Worm (Caenorhabditis elegans) whole organism, L4 larva: ENCODE results near the gene sgo-1.
A peak's percentile ranks its signal among the peaks of the same experiment; 100 is the strongest.

Experiments used
- D1046.2 ChIP-seq: fragments of 200-800 bp; sonication (Bioruptor generic); IDR thresholded peaks from 2 replicates; pipeline ENCODE4 v1.3.6; 2022; ENCODE audit warnings: missing genetic modification characterization, missing compliant biosample characterization
- F37D6.2 ChIP-seq: sonication (generic microtip); optimal IDR thresholded peaks from 2 replicates; lab custom pipeline; 2016; ENCODE audit warnings: mild to moderate bottlenecking, missing genetic modification characterization, missing compliant biosample characterization
- F49E8.2 ChIP-seq: sonication (generic microtip); optimal IDR thresholded peaks from 2 replicates; lab custom pipeline; 2016; ENCODE audit warnings: missing compliant biosample characterization, mild to moderate bottlenecking, missing genetic modification characterization, borderline replicate concordance
- T20F7.1 ChIP-seq: fragments of 200-800 bp; sonication (Bioruptor generic); optimal IDR thresholded peaks from 2 replicates; lab custom pipeline; 2018; ENCODE audit warnings: mild to moderate bottlenecking, missing genetic modification characterization, missing compliant biosample characterization
- Y5F2A.4 ChIP-seq: fragments of 200-800 bp; sonication (Bioruptor generic); optimal IDR thresholded peaks from 2 replicates; lab custom pipeline; 2018; ENCODE audit warnings: mild to moderate bottlenecking, missing genetic modification characterization, missing compliant biosample characterization
- ZK337.2 ChIP-seq: fragments of 200-800 bp; sonication (Bioruptor generic); IDR thresholded peaks from 2 replicates; pipeline ENCODE4 v1.3.6; 2022; ENCODE audit warnings: missing genetic modification reagents, missing genetic modification characterization, missing compliant biosample characterization
- aha-1 ChIP-seq: fragments of 150-350 bp; peaks from one replicate; lab custom pipeline; 2014; ENCODE audit warnings: missing biosample characterization, missing genetic modification characterization
- ceh-28 ChIP-seq: fragments of 150-350 bp; optimal IDR thresholded peaks from 2 replicates; lab custom pipeline; 2014; ENCODE audit warnings: missing biosample characterization, missing genetic modification reagents, missing genetic modification characterization
- ceh-44 ChIP-seq: fragments of 200-800 bp; sonication (Bioruptor generic); IDR thresholded peaks from 2 replicates; pipeline ENCODE4 v1.3.6; 2022; ENCODE audit warnings: missing genetic modification reagents, missing genetic modification characterization, missing compliant biosample characterization
- ceh-82 ChIP-seq: sonication (generic microtip); optimal IDR thresholded peaks from 2 replicates; lab custom pipeline; 2017; ENCODE audit warnings: missing biosample characterization, missing genetic modification characterization
- cey-2 ChIP-seq: sonication (generic microtip); optimal IDR thresholded peaks from 3 replicates; lab custom pipeline; 2017; ENCODE audit warnings: missing genetic modification characterization, mild to moderate bottlenecking, missing compliant biosample characterization, antibody characterized with exemption, borderline replicate concordance; ENCODE audit not compliant: insufficient read depth
- ctbp-1 ChIP-seq: fragments of 200-800 bp; sonication (Bioruptor generic); IDR thresholded peaks from 2 replicates; pipeline ENCODE4 v1.3.6; 2022; ENCODE audit warnings: missing genetic modification reagents, missing genetic modification characterization, missing compliant biosample characterization
- daf-16 ChIP-seq, 3 experiments: sonication (generic microtip); optimal IDR thresholded peaks; 2 replicates each; lab custom pipeline; 2016 to 2017; ENCODE audit warnings: missing genetic modification characterization in 3 of 3, missing genetic modification reagents in 3 of 3, mild to moderate bottlenecking in 2 of 3, missing compliant biosample characterization in 2 of 3, missing biosample characterization in 1 of 3, moderate library complexity in 1 of 3
- daf-19 ChIP-seq: fragments of 200-800 bp; sonication (Bioruptor generic); conservative IDR thresholded peaks from 2 replicates; pipeline ENCODE4 v1.3.6; 2022; ENCODE audit warnings: missing genetic modification characterization, missing compliant biosample characterization
- daf-8 ChIP-seq: fragments of 200-800 bp; sonication (Bioruptor generic); IDR thresholded peaks from 2 replicates; pipeline ENCODE4 v1.3.6; 2022; ENCODE audit warnings: missing genetic modification characterization, missing compliant biosample characterization
- dmd-8 ChIP-seq: fragments of 200-800 bp; sonication (Bioruptor generic); IDR thresholded peaks from 2 replicates; pipeline ENCODE4 v1.3.6; 2022; ENCODE audit warnings: missing genetic modification characterization, missing compliant biosample characterization
- dve-1 ChIP-seq: sonication (generic microtip); optimal IDR thresholded peaks from 2 replicates; lab custom pipeline; 2017; ENCODE audit warnings: antibody characterized with exemption, mild to moderate bottlenecking, missing genetic modification characterization, missing compliant biosample characterization; ENCODE audit not compliant: insufficient read depth
- egl-43 ChIP-seq: fragments of 200-800 bp; sonication (Bioruptor generic); IDR thresholded peaks from 2 replicates; pipeline ENCODE4 v1.3.6; 2022; ENCODE audit warnings: missing genetic modification reagents, missing genetic modification characterization, missing compliant biosample characterization
- fos-1 ChIP-seq: fragments of 150-350 bp; optimal IDR thresholded peaks from 2 replicates; lab custom pipeline; 2014; ENCODE audit warnings: missing biosample characterization, missing genetic modification characterization
- lim-7 ChIP-seq: fragments of 200-800 bp; sonication (Bioruptor generic); IDR thresholded peaks from 2 replicates; pipeline ENCODE4 v1.3.6; 2022; ENCODE audit warnings: missing genetic modification characterization, missing compliant biosample characterization
- lin-15B ChIP-seq: fragments of 150-350 bp; sonication (generic microtip); optimal IDR thresholded peaks from 3 replicates; lab custom pipeline; 2014; ENCODE audit warnings: missing biosample characterization, missing genetic modification characterization
- mep-1 ChIP-seq: fragments of 150-350 bp; sonication (generic microtip); optimal IDR thresholded peaks from 3 replicates; lab custom pipeline; 2014; ENCODE audit warnings: missing biosample characterization, missing genetic modification characterization
- mxl-2 ChIP-seq: fragments of 200-800 bp; sonication (Bioruptor generic); conservative IDR thresholded peaks from 2 replicates; pipeline ENCODE4 v1.3.6; 2022; ENCODE audit warnings: missing genetic modification reagents, missing genetic modification characterization, missing compliant biosample characterization
- mxl-3 ChIP-seq: fragments of 200-800 bp; sonication (Bioruptor generic); optimal IDR thresholded peaks from 2 replicates; lab custom pipeline; 2018; ENCODE audit warnings: mild to moderate bottlenecking, missing genetic modification characterization, missing compliant biosample characterization
- nhr-25 ChIP-seq: sonication (generic microtip); optimal IDR thresholded peaks from 2 replicates; lab custom pipeline; 2017; ENCODE audit warnings: missing genetic modification characterization, mild to moderate bottlenecking, missing compliant biosample characterization, antibody characterized with exemption, moderate library complexity, borderline replicate concordance; ENCODE audit not compliant: insufficient read depth
- nhr-28 ChIP-seq: fragments of 150-350 bp; optimal IDR thresholded peaks from 2 replicates; lab custom pipeline; 2014; ENCODE audit warnings: missing biosample characterization, missing genetic modification characterization
- snpc-1.2 ChIP-seq: fragments of 200-800 bp; sonication (Bioruptor generic); IDR thresholded peaks from 2 replicates; pipeline ENCODE4 v1.3.6; 2022; ENCODE audit warnings: missing genetic modification reagents, missing genetic modification characterization, missing compliant biosample characterization
- tra-1 ChIP-seq: fragments of 200-800 bp; sonication (Bioruptor generic); IDR thresholded peaks from 2 replicates; pipeline ENCODE4 v1.3.6; 2022; ENCODE audit warnings: missing genetic modification reagents, missing genetic modification characterization, missing compliant biosample characterization
- unc-62 ChIP-seq, 3 experiments: fragments of 150-350 bp in 1 of 3; sonication (generic microtip); optimal IDR thresholded peaks in 2 of 3; peaks in 1 of 3; 1 replicate in 1 of 3; 2 replicates in 2 of 3; lab custom pipeline; 2014 to 2017; ENCODE audit warnings: missing biosample characterization in 3 of 3, missing genetic modification characterization in 3 of 3, missing genetic modification reagents in 3 of 3, missing genotype in 1 of 3
- vab-7 ChIP-seq: fragments of 200-800 bp; sonication (Bioruptor generic); IDR thresholded peaks from 2 replicates; pipeline ENCODE4 v1.3.6; 2022; ENCODE audit warnings: missing genetic modification reagents, missing genetic modification characterization, missing compliant biosample characterization
- zfp-2 ChIP-seq: sonication (generic microtip); optimal IDR thresholded peaks from 2 replicates; lab custom pipeline; 2016; ENCODE audit warnings: mild to moderate bottlenecking, missing genetic modification characterization, missing compliant biosample characterization
- zfp-3 ChIP-seq: fragments of 200-800 bp; sonication (Bioruptor generic); conservative IDR thresholded peaks from 2 replicates; pipeline ENCODE4 v1.3.6; 2022; ENCODE audit warnings: missing genetic modification reagents, missing genetic modification characterization, missing compliant biosample characterization
- zip-2 ChIP-seq: fragments of 150-350 bp; optimal IDR thresholded peaks from 2 replicates; lab custom pipeline; 2014; ENCODE audit warnings: missing biosample characterization, missing genetic modification characterization
- ztf-7 ChIP-seq: fragments of 150-350 bp; optimal IDR thresholded peaks from 2 replicates; lab custom pipeline; 2014; ENCODE audit warnings: missing biosample characterization, missing genetic modification characterization

sgo-1 gene

ce11 chrIV:7812709-7813108 is 16.4 kb upstream of the sgo-1 start, which contains the start of gene zgpa-1:
zgpa-1 (minus strand) TSS chrIV:7812809.
- TF ChIP-seq daf-19 (GFP tag; lab: Robert Waterston, UW) (no peak), dve-1 (tag; lab: Kevin White, UChicago) (peak; percentile 2), aha-1 (peak; percentile 88)

ce11 chrIV:7808583-7808982 is 12.3 kb upstream of the sgo-1 start, which contains the start of gene C33H5.1:
C33H5.1 (plus strand) TSS chrIV:7808912.
- TF ChIP-seq T20F7.1 (GFP tag; lab: Kevin White, UChicago) (no peak), vab-7 (GFP tag; lab: Robert Waterston, UW) (no peak), aha-1 (peak; percentile 70)

DNA sequence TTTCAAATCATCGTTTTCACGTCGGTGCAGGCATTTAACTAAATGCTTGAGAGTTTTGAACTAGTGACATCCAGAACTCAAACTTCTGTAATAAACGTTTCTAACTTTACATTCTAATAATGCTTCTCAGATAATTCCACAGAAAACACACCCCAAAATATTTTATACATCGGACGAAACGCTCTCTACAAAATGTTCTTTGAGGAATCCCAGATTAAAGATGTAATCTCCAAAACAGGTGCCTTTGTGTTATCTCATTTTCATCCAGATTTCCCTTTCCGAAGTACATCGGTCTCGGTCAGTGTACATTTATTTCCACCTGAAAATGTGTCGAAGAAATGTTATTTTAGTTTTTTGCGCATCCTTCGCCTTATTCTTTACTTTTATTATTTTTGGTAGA is 8.5 kb upstream of the sgo-1 start, which contains the start of gene C33H5.2:
C33H5.2 (plus strand) TSS at position 301 of the 400 bp plus-strand sequence.
- TF ChIP-seq ceh-44: no peak
- TF ChIP-seq daf-8: no peak
- TF ChIP-seq mxl-3 (GFP tag; lab: Kevin White, UChicago): no peak
- TF ChIP-seq dmd-8 (GFP tag; lab: Robert Waterston, UW): no peak
- TF ChIP-seq fos-1 (tag; lab: Kevin White, UChicago): no peak
- TF ChIP-seq F37D6.2 (tag; lab: Kevin White, UChicago): no peak
- no peak for TF ChIP-seq zfp-3
- no peak for TF ChIP-seq ctbp-1 (GFP tag; lab: Robert Waterston, UW)
- no peak for TF ChIP-seq vab-7 (GFP tag; lab: Robert Waterston, UW)
- TF ChIP-seq lim-7 (GFP tag; lab: Robert Waterston, UW): no peak
- TF ChIP-seq cey-2 (tag; lab: Kevin White, UChicago): no peak
- no peak for TF ChIP-seq unc-62 (GFP tag; optimal IDR thresholded peaks at IDR 0.05 in 1 of 2; lab: Kevin White, UChicago)
- TF ChIP-seq unc-62 (tag; optimal IDR thresholded peaks at IDR 0.05; lab: Kevin White, UChicago): no peak

DNA sequence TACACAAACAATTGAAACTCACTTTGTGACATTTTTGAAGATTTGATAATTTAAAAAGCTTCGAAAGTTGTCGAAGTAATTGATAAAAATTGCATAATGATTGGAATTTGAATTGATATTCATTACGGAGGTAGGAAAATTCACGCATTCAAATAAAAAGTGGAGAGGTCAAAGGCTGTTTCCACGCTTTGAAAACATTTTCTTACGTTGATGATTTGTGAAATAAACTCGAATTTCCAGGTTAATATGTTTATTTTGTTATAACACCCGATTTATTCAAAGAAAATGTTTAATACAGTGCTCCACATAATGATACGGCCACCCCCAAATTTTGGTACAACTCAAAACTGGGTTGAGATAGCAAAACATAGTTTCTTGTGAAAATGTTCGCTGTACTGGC is 7.0 kb upstream of the sgo-1 start, which contains the start of gene C33H5.16:
C33H5.16 (minus strand) TSS at position 101 of the 400 bp plus-strand sequence.
- TF ChIP-seq nhr-28 (tag; lab: Kevin White, UChicago) (no peak), zip-2 (no peak), Y5F2A.4 (GFP tag; lab: Kevin White, UChicago) (no peak), cey-2 (tag; lab: Kevin White, UChicago) (no peak), ZK337.2 (GFP tag; lab: Robert Waterston, UW) (no peak), daf-16 (GFP tag; optimal IDR thresholded peaks at IDR 0.05; lab: Kevin White, UChicago) (no peak), daf-16 (tag; optimal IDR thresholded peaks at IDR 0.05; lab: Kevin White, UChicago) (no peak), snpc-1.2 (GFP tag; lab: Robert Waterston, UW) (no peak), tra-1 (no peak), zfp-2 (tag; lab: Kevin White, UChicago) (no peak), ztf-7 (no peak), mxl-2 (GFP tag; lab: Robert Waterston, UW) (no peak), ceh-28 (no peak), mep-1 (tag; lab: Kevin White, UChicago) (no peak), aha-1 (no peak), egl-43 (no peak), lin-15B (tag; lab: Kevin White, UChicago) (no peak), ceh-82 (no peak), D1046.2 (GFP tag; lab: Robert Waterston, UW) (no peak)

DNA sequence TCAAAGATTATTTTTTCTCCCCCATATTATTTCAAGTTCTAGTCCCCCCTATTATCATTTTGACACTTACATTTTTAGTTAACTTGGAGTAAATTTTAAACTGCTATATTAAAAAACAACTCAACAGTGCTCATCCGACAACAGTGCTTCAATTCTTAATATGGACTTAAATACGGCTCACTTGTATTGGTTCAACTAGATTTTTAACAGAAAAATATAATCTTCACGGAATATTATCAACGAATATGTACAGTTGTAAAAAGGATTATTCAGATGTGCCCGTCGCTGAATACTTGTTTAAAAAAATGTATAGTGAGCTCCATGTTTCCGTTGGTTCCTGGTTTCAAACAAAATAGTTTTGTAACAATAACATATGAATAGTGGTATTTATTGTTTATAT is 4.1 kb upstream of the sgo-1 start:
- TF ChIP-seq nhr-25 (tag; lab: Kevin White, UChicago) (no peak), snpc-1.2 (GFP tag; lab: Robert Waterston, UW) (peak; percentile 61), F49E8.2 (tag; lab: Kevin White, UChicago) (peak; percentile 21)
